Worm (Caenorhabditis elegans) whole organism, L3 larva: Measurements from ENCODE around the gene W08E12.8.

ENCODE experiments used
- ZK546.5 ChIP-seq: sonication (generic microtip); optimal IDR thresholded peaks from 2 replicates; lab custom pipeline; 2017; ENCODE audit warnings: missing biosample characterization, missing genetic modification characterization
- aly-2 ChIP-seq: fragments of 150-350 bp; optimal IDR thresholded peaks from 2 replicates; lab custom pipeline; 2014; ENCODE audit warnings: missing biosample characterization, missing genetic modification characterization
- ceh-16 ChIP-seq: sonication (generic microtip); optimal IDR thresholded peaks from 2 replicates; lab custom pipeline; 2017; ENCODE audit warnings: missing biosample characterization, missing genetic modification characterization
- ceh-28 ChIP-seq: fragments of 150-350 bp; optimal IDR thresholded peaks from 2 replicates; lab custom pipeline; 2014; ENCODE audit warnings: missing biosample characterization, missing genetic modification reagents, missing genetic modification characterization
- ceh-82 ChIP-seq: fragments of 150-350 bp; optimal IDR thresholded peaks from 2 replicates; lab custom pipeline; 2014; ENCODE audit warnings: missing biosample characterization, missing genetic modification characterization
- egl-27 ChIP-seq: sonication (generic microtip); optimal IDR thresholded peaks from 4 replicates; lab custom pipeline; 2017; ENCODE audit warnings: missing biosample characterization, missing genetic modification reagents, missing genetic modification characterization
- fkh-2 ChIP-seq: fragments of 150-350 bp; optimal IDR thresholded peaks from 2 replicates; lab custom pipeline; 2014; ENCODE audit warnings: missing biosample characterization, missing genetic modification reagents, missing genetic modification characterization
- lin-15B ChIP-seq: fragments of 150-350 bp; optimal IDR thresholded peaks from 2 replicates; lab custom pipeline; 2014; ENCODE audit warnings: missing biosample characterization, missing genetic modification characterization
- mml-1 ChIP-seq: fragments of 150-350 bp; sonication (generic microtip); optimal IDR thresholded peaks from 3 replicates; lab custom pipeline; 2014; ENCODE audit warnings: missing biosample characterization, missing genetic modification characterization
- nhr-12 ChIP-seq: fragments of 150-350 bp; optimal IDR thresholded peaks from 2 replicates; lab custom pipeline; 2014; ENCODE audit warnings: missing biosample characterization, missing genetic modification characterization
- nhr-237 ChIP-seq: fragments of 150-350 bp; optimal IDR thresholded peaks from 2 replicates; lab custom pipeline; 2014; ENCODE audit warnings: missing biosample characterization, missing genetic modification characterization
- nhr-67 ChIP-seq: fragments of 150-350 bp; optimal IDR thresholded peaks from 2 replicates; lab custom pipeline; 2014; ENCODE audit warnings: missing biosample characterization, missing genetic modification characterization
- tbx-2 ChIP-seq: sonication (generic microtip); optimal IDR thresholded peaks from 2 replicates; lab custom pipeline; 2016; ENCODE audit warnings: mild to moderate bottlenecking, missing genetic modification characterization, missing compliant biosample characterization
- unc-39 ChIP-seq: sonication (generic microtip); optimal IDR thresholded peaks from 4 replicates; lab custom pipeline; 2017; ENCODE audit warnings: missing biosample characterization, missing genetic modification characterization
- unc-62 ChIP-seq: fragments of 150-350 bp; sonication (generic microtip); optimal IDR thresholded peaks from 4 replicates; lab custom pipeline; 2014; ENCODE audit warnings: missing biosample characterization, missing genetic modification reagents, missing genetic modification characterization
- ztf-4 ChIP-seq: fragments of 150-350 bp; optimal IDR thresholded peaks from 2 replicates; lab custom pipeline; 2014; ENCODE audit warnings: missing biosample characterization, missing genetic modification characterization

The W08E12.8 gene

DNA sequence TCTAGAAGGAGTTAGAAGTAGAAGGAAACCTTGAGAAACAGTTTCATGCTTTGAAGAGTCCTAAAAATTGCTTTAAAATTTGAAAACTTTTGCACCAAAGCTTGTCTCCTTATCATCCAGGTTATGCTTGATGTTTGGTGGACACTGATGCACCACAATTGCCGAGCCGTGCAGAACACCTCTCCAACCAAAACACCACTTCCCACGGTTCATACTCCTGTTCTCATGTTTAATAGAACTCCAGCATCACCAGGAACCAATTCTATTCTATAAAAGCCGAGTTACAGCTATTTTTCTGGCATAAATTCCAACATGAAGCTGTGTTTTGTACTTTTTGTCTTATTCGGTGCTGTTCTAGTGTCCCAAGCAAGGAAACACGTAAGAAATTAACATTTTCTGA, 49.0 kb downstream of the W08E12.8 start, which contains the start of gene F42A6.2:
F42A6.2 (plus strand) TSS at position 301 of the 400 bp plus-strand sequence.
- TF ChIP-seq mml-1 = no peak
- no peak for TF ChIP-seq nhr-237 (tag; lab: Kevin White, UChicago)
- TF ChIP-seq tbx-2 (tag; lab: Kevin White, UChicago) = no peak
- TF ChIP-seq ceh-16 (tag; lab: Kevin White, UChicago) = no peak
- TF ChIP-seq ztf-4 (tag; lab: Kevin White, UChicago) = no peak
- TF ChIP-seq nhr-12 (tag; lab: Kevin White, UChicago) = no peak
- no peak for TF ChIP-seq ceh-28
- TF ChIP-seq fkh-2 = no peak
- no peak for TF ChIP-seq egl-27 (tag; lab: Kevin White, UChicago)
- TF ChIP-seq unc-62 (GFP tag; lab: Kevin White, UChicago) = no peak
- no peak for TF ChIP-seq aly-2 (tag; lab: Kevin White, UChicago)
- no peak for TF ChIP-seq lin-15B (tag; lab: Kevin White, UChicago)
- TF ChIP-seq ZK546.5 (tag; lab: Kevin White, UChicago) = no peak
- TF ChIP-seq nhr-67 (tag; lab: Kevin White, UChicago) = no peak
- no peak for TF ChIP-seq unc-39 (tag; lab: Kevin White, UChicago)
- TF ChIP-seq ceh-82 (tag; lab: Kevin White, UChicago) = no peak
- TF ChIP-seq, all 47 proteins: peak for 0
